Worm (Caenorhabditis elegans) whole organism, late embryonic: ENCODE data around the gene nstp-3.

ENCODE experiments used
- C38D4.7 ChIP-seq: fragments of 200-800 bp; sonication (Bioruptor generic); optimal IDR thresholded peaks from 2 replicates; lab custom pipeline; 2018; ENCODE audit warnings: mild to moderate bottlenecking, missing genetic modification characterization, moderate library complexity, missing compliant biosample characterization
- F13H6.1 ChIP-seq: sonication (generic microtip); optimal IDR thresholded peaks from 2 replicates; lab custom pipeline; 2016; ENCODE audit warnings: missing genetic modification characterization, missing compliant biosample characterization
- K09A11.1 ChIP-seq: sonication (generic microtip); optimal IDR thresholded peaks from 2 replicates; lab custom pipeline; 2017; ENCODE audit warnings: antibody characterized with exemption, mild to moderate bottlenecking, missing genetic modification characterization, missing compliant biosample characterization; ENCODE audit not compliant: insufficient read depth
- T23F11.4 ChIP-seq: fragments of 200-800 bp; sonication (Bioruptor generic); optimal IDR thresholded peaks from 2 replicates; lab custom pipeline; 2018; ENCODE audit warnings: mild to moderate bottlenecking, missing genetic modification characterization, missing compliant biosample characterization
- ceh-30 ChIP-seq: fragments of 150-350 bp; optimal IDR thresholded peaks from 2 replicates; lab custom pipeline; 2014; ENCODE audit warnings: missing biosample characterization, missing genetic modification characterization
- ceh-48 ChIP-seq: sonication (generic microtip); optimal IDR thresholded peaks from 2 replicates; lab custom pipeline; 2016; ENCODE audit warnings: missing genetic modification characterization, inconsistent platforms, missing compliant biosample characterization
- ceh-9 ChIP-seq: sonication (generic microtip); optimal IDR thresholded peaks from 2 replicates; lab custom pipeline; 2016; ENCODE audit warnings: mild to moderate bottlenecking, missing genetic modification characterization, inconsistent platforms, missing compliant biosample characterization
- che-1 ChIP-seq: sonication (generic microtip); optimal IDR thresholded peaks from 2 replicates; lab custom pipeline; 2016; ENCODE audit warnings: mild to moderate bottlenecking, missing genetic modification characterization, missing compliant biosample characterization
- fax-1 ChIP-seq: sonication (generic microtip); optimal IDR thresholded peaks from 2 replicates; lab custom pipeline; 2016; ENCODE audit warnings: missing genotype, missing genetic modification characterization, missing compliant biosample characterization
- fkh-10 ChIP-seq: fragments of 150-350 bp; optimal IDR thresholded peaks from 2 replicates; lab custom pipeline; 2014; ENCODE audit warnings: missing biosample characterization, missing genetic modification reagents, missing genetic modification characterization
- fkh-6 ChIP-seq: sonication (generic microtip); optimal IDR thresholded peaks from 2 replicates; lab custom pipeline; 2016; ENCODE audit warnings: missing genetic modification characterization, missing compliant biosample characterization
- gmeb-2 ChIP-seq: sonication (generic microtip); optimal IDR thresholded peaks from 2 replicates; lab custom pipeline; 2016; ENCODE audit warnings: missing genetic modification characterization, inconsistent platforms, missing compliant biosample characterization
- hlh-13 ChIP-seq: fragments of 200-800 bp; sonication (Bioruptor generic); optimal IDR thresholded peaks from 2 replicates; lab custom pipeline; 2018; ENCODE audit warnings: mild to moderate bottlenecking, missing genetic modification characterization, missing compliant biosample characterization
- hlh-15 ChIP-seq: sonication (generic microtip); optimal IDR thresholded peaks from 2 replicates; lab custom pipeline; 2016; ENCODE audit warnings: missing genetic modification characterization, missing compliant biosample characterization
- hlh-6 ChIP-seq: sonication (generic microtip); optimal IDR thresholded peaks from 2 replicates; lab custom pipeline; 2016; ENCODE audit warnings: missing genotype, missing genetic modification characterization, missing compliant biosample characterization
- hlh-8 ChIP-seq: sonication (generic microtip); optimal IDR thresholded peaks from 2 replicates; lab custom pipeline; 2016; ENCODE audit warnings: missing genotype, missing genetic modification characterization, missing compliant biosample characterization
- lin-11 ChIP-seq: fragments of 200-800 bp; sonication (Bioruptor generic); optimal IDR thresholded peaks from 2 replicates; lab custom pipeline; 2018; ENCODE audit warnings: mild to moderate bottlenecking, missing genetic modification characterization, missing compliant biosample characterization
- madf-2 ChIP-seq: sonication (generic microtip); optimal IDR thresholded peaks from 2 replicates; lab custom pipeline; 2017; ENCODE audit warnings: missing genetic modification characterization, missing compliant biosample characterization
- mec-3 ChIP-seq: sonication (generic microtip); optimal IDR thresholded peaks from 2 replicates; lab custom pipeline; 2016; ENCODE audit warnings: borderline replicate concordance, missing genetic modification characterization, missing compliant biosample characterization
- nhr-11 ChIP-seq: fragments of 150-350 bp; optimal IDR thresholded peaks from 2 replicates; lab custom pipeline; 2014; ENCODE audit warnings: missing biosample characterization, missing genetic modification characterization
- npax-4 ChIP-seq: sonication (generic microtip); optimal IDR thresholded peaks from 2 replicates; lab custom pipeline; 2016; ENCODE audit warnings: missing genetic modification characterization, missing compliant biosample characterization
- odd-2 ChIP-seq: sonication (generic microtip); optimal IDR thresholded peaks from 2 replicates; lab custom pipeline; 2017; ENCODE audit warnings: antibody characterized with exemption, mild to moderate bottlenecking, missing genetic modification characterization, missing compliant biosample characterization
- pag-3 ChIP-seq: sonication (generic microtip); optimal IDR thresholded peaks from 2 replicates; lab custom pipeline; 2016; ENCODE audit warnings: missing compliant biosample characterization, missing genetic modification characterization, borderline replicate concordance
- pat-9 ChIP-seq: fragments of 200-800 bp; sonication (Bioruptor generic); optimal IDR thresholded peaks from 2 replicates; lab custom pipeline; 2018; ENCODE audit warnings: mild to moderate bottlenecking, missing genetic modification characterization, moderate library complexity, missing compliant biosample characterization
- pax-1 ChIP-seq: fragments of 150-350 bp; optimal IDR thresholded peaks from 2 replicates; lab custom pipeline; 2014; ENCODE audit warnings: missing biosample characterization, missing genetic modification characterization
- pqm-1 ChIP-seq: sonication (generic microtip); optimal IDR thresholded peaks from 2 replicates; lab custom pipeline; 2016; ENCODE audit warnings: missing genetic modification characterization, missing compliant biosample characterization
- pros-1 ChIP-seq: fragments of 150-350 bp; optimal IDR thresholded peaks from 2 replicates; lab custom pipeline; 2014; ENCODE audit warnings: missing biosample characterization, missing genetic modification reagents, missing genetic modification characterization
- ref-2 ChIP-seq: sonication (generic microtip); optimal IDR thresholded peaks from 2 replicates; lab custom pipeline; 2016; ENCODE audit warnings: missing genetic modification characterization, missing compliant biosample characterization
- sdc-2 ChIP-seq: sonication (generic microtip); optimal IDR thresholded peaks from 2 replicates; lab custom pipeline; 2016; ENCODE audit warnings: missing genotype, missing genetic modification characterization, missing compliant biosample characterization
- sox-4 ChIP-seq: sonication (generic microtip); optimal IDR thresholded peaks from 2 replicates; lab custom pipeline; 2017; ENCODE audit warnings: mild to moderate bottlenecking, missing genetic modification characterization, inconsistent platforms, missing compliant biosample characterization
- syd-9 ChIP-seq: sonication (generic microtip); optimal IDR thresholded peaks from 2 replicates; lab custom pipeline; 2016; ENCODE audit warnings: mild to moderate bottlenecking, missing genetic modification characterization, moderate library complexity, missing compliant biosample characterization
- tbx-7 ChIP-seq: sonication (generic microtip); optimal IDR thresholded peaks from 2 replicates; lab custom pipeline; 2016; ENCODE audit warnings: missing genotype, missing genetic modification characterization, missing compliant biosample characterization
- ttx-3 ChIP-seq: sonication (generic microtip); optimal IDR thresholded peaks from 2 replicates; lab custom pipeline; 2016; ENCODE audit warnings: missing genetic modification reagents, missing genetic modification characterization, missing compliant biosample characterization
- ztf-16 ChIP-seq: sonication (generic microtip); optimal IDR thresholded peaks from 2 replicates; lab custom pipeline; 2017; ENCODE audit warnings: missing genetic modification characterization, missing compliant biosample characterization

The nstp-3 gene

ce11 chrV:5842507-5843144 lies 44.6 kb upstream of the nstp-3 start:
- TF ChIP-seq gmeb-2 (tag; lab: Kevin White, UChicago) (no peak), hlh-8 (tag; lab: Kevin White, UChicago) (no peak), K09A11.1 (tag; lab: Kevin White, UChicago) (no peak), ceh-30 (no peak), pqm-1 (no peak), F13H6.1 (tag; lab: Kevin White, UChicago) (no peak), hlh-15 (no peak), npax-4 (tag; lab: Kevin White, UChicago) (no peak), pros-1 (tag; lab: Kevin White, UChicago) (no peak), odd-2 (tag; lab: Kevin White, UChicago) (no peak), T23F11.4 (GFP tag; lab: Kevin White, UChicago) (no peak), ceh-9 (tag; lab: Kevin White, UChicago) (no peak), syd-9 (tag; lab: Kevin White, UChicago) (no peak), che-1 (tag; lab: Kevin White, UChicago) (no peak), fkh-6 (tag; lab: Kevin White, UChicago) (no peak), sox-4 (tag; lab: Kevin White, UChicago) (no peak), pat-9 (tag; lab: Kevin White, UChicago) (no peak)
- TF ChIP-seq, all 69 proteins: peak for 0

- TF ChIP-seq C38D4.7 (GFP tag; lab: Kevin White, UChicago) (no peak), ceh-9 (tag; lab: Kevin White, UChicago) (no peak), nhr-11 (tag; lab: Kevin White, UChicago) (no peak), npax-4 (tag; lab: Kevin White, UChicago) (no peak), fkh-10 (GFP tag; lab: Kevin White, UChicago) (no peak), hlh-13 (GFP tag; lab: Kevin White, UChicago) (no peak), ref-2 (tag; lab: Kevin White, UChicago) (no peak), sdc-2 (tag; lab: Kevin White, UChicago) (no peak)
Measured at ce11 chrV:5840939-5841338, 42.9 kb upstream of the nstp-3 start.

- TF ChIP-seq madf-2, result no peak
- no peak for TF ChIP-seq nhr-11 (tag; lab: Kevin White, UChicago)
Measured at ce11 chrV:5838576-5839366, 40.7 kb upstream of the nstp-3 start, which contains the start of gene F26F12.2. Gene F26F12.2 (minus strand): TSS chrV:5838613.

ce11 chrV:5836616-5836982 lies 38.6 kb upstream of the nstp-3 start, which contains the start of gene col-140:
Gene col-140 (minus strand): TSS chrV:5836834.
- TF ChIP-seq mec-3 (tag; lab: Kevin White, UChicago) (no peak), ceh-48 (tag; lab: Kevin White, UChicago) (no peak), pax-1 (tag; lab: Kevin White, UChicago) (no peak), sox-4 (tag; lab: Kevin White, UChicago) (no peak), ceh-30 (no peak), tbx-7 (no peak), pag-3 (no peak), hlh-8 (tag; lab: Kevin White, UChicago) (no peak), syd-9 (tag; lab: Kevin White, UChicago) (no peak), ztf-16 (tag; lab: Kevin White, UChicago) (no peak), pqm-1 (no peak), ttx-3 (tag; lab: Kevin White, UChicago) (no peak), fax-1 (tag; lab: Kevin White, UChicago) (no peak), gmeb-2 (tag; lab: Kevin White, UChicago) (no peak), hlh-6 (tag; lab: Kevin White, UChicago) (no peak), lin-11 (tag; lab: Kevin White, UChicago) (no peak), fkh-6 (tag; lab: Kevin White, UChicago) (no peak)
